Fruit fly (Drosophila melanogaster): ENCODE data around the gene CG4198.

CG4198 gene

dm6 chrX:5329266-5329898, 16.3 kb downstream of the CG4198 start, which contains the start of the genes CG3309 and XRCC1:
TSS of gene CG3309 (minus strand) at chrX:5329347.
TSS of gene XRCC1 (plus strand) at chrX:5329876.
- TF ChIP-seq usp (GFP tag; optimal IDR thresholded peaks at IDR 0.05) (no peak), Rel (GFP tag; optimal IDR thresholded peaks at IDR 0.05) (no peak), Rel (tag; optimal IDR thresholded peaks at IDR 0.05) (peak; percentile 62), fru (GFP tag; optimal IDR thresholded peaks at IDR 0.05) (peak; percentile 25), ey (GFP tag; optimal IDR thresholded peaks at IDR 0.05) (peak; percentile 1), sv (GFP tag; optimal IDR thresholded peaks at IDR 0.05) (no peak), Dfd (GFP tag; optimal IDR thresholded peaks at IDR 0.05) (no peak), Abd-B (GFP tag; optimal IDR thresholded peaks at IDR 0.05) (no peak), Jra (GFP tag; optimal IDR thresholded peaks at IDR 0.05) (no peak), HLH106 (tag; optimal IDR thresholded peaks at IDR 0.05) (peak; percentile 52), psq (GFP tag; optimal IDR thresholded peaks at IDR 0.05) (peak; percentile 15), dmrt93B (GFP tag; optimal IDR thresholded peaks at IDR 0.05) (peak; percentile 4), rgr (GFP tag; optimal IDR thresholded peaks at IDR 0.05) (peak; percentile 57), sage (GFP tag; optimal IDR thresholded peaks at IDR 0.05) (peak; percentile 20), brk (GFP tag; optimal IDR thresholded peaks at IDR 0.05) (no peak), Sp1 (GFP tag; optimal IDR thresholded peaks at IDR 0.05) (peak; percentile 32), OdsH (GFP tag; optimal IDR thresholded peaks at IDR 0.05) (peak; percentile 15), foxo (GFP tag; optimal IDR thresholded peaks at IDR 0.05) (peak in 1 of 2 experiments; percentile 61), woc (GFP tag; optimal IDR thresholded peaks at IDR 0.05) (peak; percentile 80), dl (GFP tag; optimal IDR thresholded peaks at IDR 0.05; ENCODE audit: insufficient read depth in 1 of 2, partially characterized antibody in 2 of 2) (no peak), jim (GFP tag; optimal IDR thresholded peaks at IDR 0.05) (no peak), Mio (GFP tag; optimal IDR thresholded peaks at IDR 0.05) (no peak), Vsx2 (GFP tag; optimal IDR thresholded peaks at IDR 0.05; ENCODE audit: partially characterized antibody) (no peak), Hr83 (GFP tag; optimal IDR thresholded peaks at IDR 0.05; ENCODE audit: poor library complexity, severe bottlenecking) (peak; percentile 7), Myc (optimal IDR thresholded peaks at IDR 0.05) (peak; percentile 97), tai (GFP tag; optimal IDR thresholded peaks at IDR 0.05) (no peak), h (GFP tag; optimal IDR thresholded peaks at IDR 0.05) (peak; percentile 30), CG9705 (GFP tag; optimal IDR thresholded peaks at IDR 0.05) (peak; percentile 10), dsf (GFP tag; optimal IDR thresholded peaks at IDR 0.05; ENCODE audit: borderline replicate concordance) (peak; percentile 10)

- no peak for TF ChIP-seq dsf (GFP tag; optimal IDR thresholded peaks at IDR 0.05; ENCODE audit: borderline replicate concordance)
- TF ChIP-seq N (GFP tag; optimal IDR thresholded peaks at IDR 0.05): no peak
- peak; percentile 23 for TF ChIP-seq h (GFP tag; optimal IDR thresholded peaks at IDR 0.05)
- no peak for TF ChIP-seq Vsx2 (GFP tag; optimal IDR thresholded peaks at IDR 0.05; ENCODE audit: partially characterized antibody)
- no peak for TF ChIP-seq OdsH (GFP tag; optimal IDR thresholded peaks at IDR 0.05)
- peak; percentile 68 for TF ChIP-seq woc (GFP tag; optimal IDR thresholded peaks at IDR 0.05)
- no peak for TF ChIP-seq HLH106 (tag; optimal IDR thresholded peaks at IDR 0.05)
- TF ChIP-seq dl (GFP tag; optimal IDR thresholded peaks at IDR 0.05; ENCODE audit: insufficient read depth in 1 of 2, partially characterized antibody in 2 of 2): no peak
- no peak for TF ChIP-seq Hnf4 (GFP tag; optimal IDR thresholded peaks at IDR 0.05)
- TF ChIP-seq rgr (GFP tag; optimal IDR thresholded peaks at IDR 0.05): peak; percentile 3
- peak; percentile 51 for TF ChIP-seq Hr83 (GFP tag; optimal IDR thresholded peaks at IDR 0.05; ENCODE audit: poor library complexity, severe bottlenecking)
- TF ChIP-seq Abd-B (GFP tag; optimal IDR thresholded peaks at IDR 0.05): no peak
- TF ChIP-seq usp (GFP tag; optimal IDR thresholded peaks at IDR 0.05): no peak
- TF ChIP-seq fru (GFP tag; optimal IDR thresholded peaks at IDR 0.05): no peak
- peak; percentile 6 for TF ChIP-seq Myc (optimal IDR thresholded peaks at IDR 0.05)
Observed at dm6 chrX:5332259-5332862, 19.3 kb downstream of the CG4198 start, which contains the start of gene CanB. TSS of gene CanB (plus strand) at chrX:5332499.

- TF ChIP-seq foxo (GFP tag; optimal IDR thresholded peaks at IDR 0.05): no peak
- TF ChIP-seq CG9705 (GFP tag; optimal IDR thresholded peaks at IDR 0.05): peak; percentile 80
- TF ChIP-seq brk (GFP tag; optimal IDR thresholded peaks at IDR 0.05): no peak
- TF ChIP-seq jim (GFP tag; optimal IDR thresholded peaks at IDR 0.05): no peak
- TF ChIP-seq br (GFP tag; optimal IDR thresholded peaks at IDR 0.05): peak; percentile 64
- no peak for TF ChIP-seq Myc (optimal IDR thresholded peaks at IDR 0.05)
- no peak for TF ChIP-seq Jra (GFP tag; optimal IDR thresholded peaks at IDR 0.05)
- no peak for TF ChIP-seq dsf (GFP tag; optimal IDR thresholded peaks at IDR 0.05; ENCODE audit: borderline replicate concordance)
- TF ChIP-seq Hr78 (GFP tag; optimal IDR thresholded peaks at IDR 0.05): no peak
- TF ChIP-seq dl (GFP tag; optimal IDR thresholded peaks at IDR 0.05; ENCODE audit: insufficient read depth in 1 of 2, partially characterized antibody in 2 of 2): no peak
- no peak for TF ChIP-seq usp (GFP tag; optimal IDR thresholded peaks at IDR 0.05)
- TF ChIP-seq CG32264 (GFP tag; optimal IDR thresholded peaks at IDR 0.05): no peak
- no peak for TF ChIP-seq Abd-B (GFP tag; optimal IDR thresholded peaks at IDR 0.05)
- TF ChIP-seq tai (GFP tag; optimal IDR thresholded peaks at IDR 0.05): no peak
- no peak for TF ChIP-seq CrebA (GFP tag; optimal IDR thresholded peaks at IDR 0.05; ENCODE audit: borderline replicate concordance)
- TF ChIP-seq HLH106 (tag; optimal IDR thresholded peaks at IDR 0.05): peak; percentile 76
- no peak for TF ChIP-seq Hr83 (GFP tag; optimal IDR thresholded peaks at IDR 0.05; ENCODE audit: poor library complexity, severe bottlenecking)
- no peak for TF ChIP-seq lola (GFP tag; optimal IDR thresholded peaks at IDR 0.05)
- TF ChIP-seq sv (GFP tag; optimal IDR thresholded peaks at IDR 0.05): no peak
- peak; percentile 92 for TF ChIP-seq Dfd (GFP tag; optimal IDR thresholded peaks at IDR 0.05)
- TF ChIP-seq sage (GFP tag; optimal IDR thresholded peaks at IDR 0.05): no peak
- no peak for TF ChIP-seq woc (GFP tag; optimal IDR thresholded peaks at IDR 0.05)
- no peak for TF ChIP-seq Dif (GFP tag; optimal IDR thresholded peaks at IDR 0.05; ENCODE audit: partially characterized antibody)
- TF ChIP-seq ey (GFP tag; optimal IDR thresholded peaks at IDR 0.05): no peak
- peak; percentile 83 for TF ChIP-seq dmrt93B (GFP tag; optimal IDR thresholded peaks at IDR 0.05)
- no peak for TF ChIP-seq pan (optimal IDR thresholded peaks at IDR 0.05)
- peak; percentile 33 for TF ChIP-seq psq (GFP tag; optimal IDR thresholded peaks at IDR 0.05)
- TF ChIP-seq Sp1 (GFP tag; optimal IDR thresholded peaks at IDR 0.05): peak; percentile 76
- TF ChIP-seq h (GFP tag; optimal IDR thresholded peaks at IDR 0.05): peak; percentile 61
- peak; percentile 33 for TF ChIP-seq rgr (GFP tag; optimal IDR thresholded peaks at IDR 0.05)
- no peak for TF ChIP-seq Rel (GFP tag; optimal IDR thresholded peaks at IDR 0.05)
- no peak for TF ChIP-seq Rel (tag; optimal IDR thresholded peaks at IDR 0.05)
- TF ChIP-seq Hnf4 (GFP tag; optimal IDR thresholded peaks at IDR 0.05): no peak
- TF ChIP-seq fru (GFP tag; optimal IDR thresholded peaks at IDR 0.05): no peak
Observed at dm6 chrX:5336722-5337121, 23.7 kb downstream of the CG4198 start.
